Worm (Caenorhabditis elegans) whole organism, L3 larva: Measurements from ENCODE around the gene lbp-7.

Source experiments
- ZK546.5 ChIP-seq: sonication (generic microtip); optimal IDR thresholded peaks from 2 replicates; lab custom pipeline; 2017; ENCODE audit warnings: missing biosample characterization, missing genetic modification characterization
- ceh-9 ChIP-seq: sonication (generic microtip); optimal IDR thresholded peaks from 2 replicates; lab custom pipeline; 2018; ENCODE audit warnings: missing biosample characterization, missing genetic modification characterization
- fkh-10 ChIP-seq: sonication (generic microtip); optimal IDR thresholded peaks from 2 replicates; lab custom pipeline; 2017; ENCODE audit warnings: missing biosample characterization, missing genetic modification reagents, missing genetic modification characterization
- lin-39 ChIP-seq: fragments of 150-350 bp; optimal IDR thresholded peaks from 2 replicates; lab custom pipeline; 2018; ENCODE audit warnings: missing biosample characterization, missing genetic modification reagents, missing genetic modification characterization
- mdl-1 ChIP-seq: fragments of 150-350 bp; optimal IDR thresholded peaks from 2 replicates; lab custom pipeline; 2014; ENCODE audit warnings: missing biosample characterization, missing genetic modification characterization
- nhr-11 ChIP-seq: fragments of 150-350 bp; optimal IDR thresholded peaks from 2 replicates; lab custom pipeline; 2014; ENCODE audit warnings: missing biosample characterization, missing genetic modification characterization
- nhr-237 ChIP-seq: fragments of 150-350 bp; optimal IDR thresholded peaks from 2 replicates; lab custom pipeline; 2014; ENCODE audit warnings: missing biosample characterization, missing genetic modification characterization
- nhr-28 ChIP-seq: fragments of 150-350 bp; optimal IDR thresholded peaks from 2 replicates; lab custom pipeline; 2014; ENCODE audit warnings: missing biosample characterization, missing genetic modification characterization
- nhr-77 ChIP-seq: fragments of 150-350 bp; optimal IDR thresholded peaks from 2 replicates; lab custom pipeline; 2014; ENCODE audit warnings: missing biosample characterization, missing genetic modification characterization
- snpc-4 ChIP-seq: fragments of 150-350 bp; optimal IDR thresholded peaks from 2 replicates; lab custom pipeline; 2014; ENCODE audit warnings: missing biosample characterization, missing genetic modification characterization

- no peak for TF ChIP-seq nhr-28 (tag; lab: Kevin White, UChicago)
- no peak for TF ChIP-seq nhr-237 (tag; lab: Kevin White, UChicago)
- no peak for TF ChIP-seq ZK546.5 (tag; lab: Kevin White, UChicago)
- TF ChIP-seq nhr-77 (tag; lab: Kevin White, UChicago), result no peak
- no peak for TF ChIP-seq lin-39
- no peak for TF ChIP-seq nhr-11 (tag; lab: Kevin White, UChicago)
- TF ChIP-seq ceh-9 (tag; lab: Kevin White, UChicago), result no peak
- no peak for TF ChIP-seq snpc-4 (tag; lab: Kevin White, UChicago)
- no peak for TF ChIP-seq fkh-10
- TF ChIP-seq mdl-1 (tag; lab: Kevin White, UChicago), result no peak
Observed at ce11 chrV:13891489-13891888, 12.1 kb downstream of the lbp-7 start.
